Worm (Caenorhabditis elegans) whole organism, mixed stage, embryonic: ENCODE results near the gene clec-242.

Experiments
- drap-1 ChIP-seq: fragments of 200-800 bp; sonication (Bioruptor generic); optimal IDR thresholded peaks from 3 replicates; lab custom pipeline; 2018; ENCODE audit warnings: mild to moderate bottlenecking, missing genetic modification characterization, missing compliant biosample characterization
- lsy-2 ChIP-seq: fragments of 150-350 bp; optimal IDR thresholded peaks from 2 replicates; lab custom pipeline; 2014; ENCODE audit warnings: missing biosample characterization, missing genetic modification characterization
- pha-4 ChIP-seq: fragments of 150-350 bp; optimal IDR thresholded peaks from 2 replicates; lab custom pipeline; 2018; ENCODE audit warnings: missing biosample characterization, missing genetic modification reagents, missing genetic modification characterization
- unc-39 ChIP-seq: fragments of 150-350 bp; optimal IDR thresholded peaks from 2 replicates; lab custom pipeline; 2014; ENCODE audit warnings: missing biosample characterization, missing genetic modification characterization

ce11 chrV:17245406-17245805, at the start of gene clec-242:
- TF ChIP-seq pha-4 (tag; lab: Kevin White, UChicago) (no peak), unc-39 (tag; lab: Kevin White, UChicago) (no peak), drap-1 (GFP tag; lab: Kevin White, UChicago) (no peak), lsy-2 (tag; lab: Kevin White, UChicago) (no peak)
